Fruit fly (Drosophila melanogaster): ENCODE data around the gene CG45603.

The CG45603 gene

dm6 chrX:12248836-12249235 is 25.6 kb upstream of the CG45603 start (continued):
- TF ChIP-seq CG11247 (GFP tag; IDR thresholded peaks at IDR 0.05): no peak
- TF ChIP-seq lab (GFP tag; optimal IDR thresholded peaks at IDR 0.05): peak; percentile 42
- TF ChIP-seq Ets65A (GFP tag): no peak
- peak; percentile 24 for TF ChIP-seq Fer1 (GFP tag; optimal IDR thresholded peaks at IDR 0.05)
- TF ChIP-seq CG7271 (tag; optimal IDR thresholded peaks at IDR 0.05): no peak
- peak in 1 of 2 experiments; percentile 48 for TF ChIP-seq chif (GFP tag; optimal IDR thresholded peaks at IDR 0.05)
- TF ChIP-seq phol (tag; optimal IDR thresholded peaks at IDR 0.05): peak; percentile 55
- TF ChIP-seq Hmr (GFP tag; optimal IDR thresholded peaks at IDR 0.05): peak; percentile 14
- TF ChIP-seq CG8281 (tag; optimal IDR thresholded peaks at IDR 0.05): no peak
- TF ChIP-seq pfk (GFP tag; optimal IDR thresholded peaks at IDR 0.05): no peak
- TF ChIP-seq Med (GFP tag): peak; percentile 70
- no peak for TF ChIP-seq CG8290 (GFP tag; optimal IDR thresholded peaks at IDR 0.05)
- TF ChIP-seq CG8290 (tag; optimal IDR thresholded peaks at IDR 0.05): peak in 1 of 2 experiments; percentile 56
- TF ChIP-seq CG4424 (GFP tag; optimal IDR thresholded peaks at IDR 0.05): peak; percentile 37
- TF ChIP-seq BtbVII (GFP tag; optimal IDR thresholded peaks at IDR 0.05): no peak
- TF ChIP-seq tll (GFP tag; optimal IDR thresholded peaks at IDR 0.05): no peak
- peak; percentile 69 for TF ChIP-seq gem (tag; optimal IDR thresholded peaks at IDR 0.05)
- TF ChIP-seq CG16813 (GFP tag; IDR thresholded peaks at IDR 0.05; ENCODE audit: partially characterized antibody): peak; percentile 46; the same call in 2 of the 3 replicates
- peak; percentile 37 for TF ChIP-seq Hsf (GFP tag; optimal IDR thresholded peaks at IDR 0.05)
- no peak for TF ChIP-seq Atf3 (GFP tag; optimal IDR thresholded peaks at IDR 0.05)
- no peak for TF ChIP-seq CrebB (tag; optimal IDR thresholded peaks at IDR 0.05)
- no peak for TF ChIP-seq CG12744 (GFP tag; optimal IDR thresholded peaks at IDR 0.05)
- peak; percentile 53 for TF ChIP-seq unpg (GFP tag; optimal IDR thresholded peaks at IDR 0.05)
- TF ChIP-seq CG32772 (GFP tag; IDR thresholded peaks at IDR 0.05): no peak
- peak; percentile 66 for TF ChIP-seq Xrp1 (GFP tag; IDR thresholded peaks at IDR 0.05)
- peak; percentile 16 for TF ChIP-seq CG12071 (GFP tag; optimal IDR thresholded peaks at IDR 0.05)
- TF ChIP-seq trem (tag; optimal IDR thresholded peaks at IDR 0.05): no peak
- no peak for TF ChIP-seq NC2α (GFP tag; optimal IDR thresholded peaks at IDR 0.05)
- TF ChIP-seq HLH54F (GFP tag; optimal IDR thresholded peaks at IDR 0.05): no peak
- TF ChIP-seq CG15514 (GFP tag; optimal IDR thresholded peaks at IDR 0.05): peak; percentile 10
- peak; percentile 52 for TF ChIP-seq fd96Cb (tag; optimal IDR thresholded peaks at IDR 0.05)
- TF ChIP-seq PHDP (tag; optimal IDR thresholded peaks at IDR 0.05): peak; percentile 13
- peak; percentile 34 for TF ChIP-seq CG6813 (GFP tag; optimal IDR thresholded peaks at IDR 0.05)
- peak; percentile 31 for TF ChIP-seq CG17359 (tag; optimal IDR thresholded peaks at IDR 0.05)
- peak; percentile 17 for TF ChIP-seq CG13775 (GFP tag; optimal IDR thresholded peaks at IDR 0.05)
- peak; percentile 11 for TF ChIP-seq Deaf1 (tag; optimal IDR thresholded peaks at IDR 0.05)
- TF ChIP-seq CG10431 (GFP tag; optimal IDR thresholded peaks at IDR 0.05): no peak
- TF ChIP-seq crc (GFP tag; optimal IDR thresholded peaks at IDR 0.05): no peak
- peak; percentile 21 for TF ChIP-seq CG10209 (GFP tag; optimal IDR thresholded peaks at IDR 0.05)
- no peak for TF ChIP-seq CG31224 (GFP tag; IDR thresholded peaks at IDR 0.05)
- peak; percentile 49 for TF ChIP-seq CG8924 (tag; optimal IDR thresholded peaks at IDR 0.05)
- no peak for TF ChIP-seq CG18476 (GFP tag; optimal IDR thresholded peaks at IDR 0.05)
- TF ChIP-seq dan (GFP tag; IDR thresholded peaks at IDR 0.05): no peak
- no peak for TF ChIP-seq toy (GFP tag; IDR thresholded peaks at IDR 0.05)
- TF ChIP-seq Myb (GFP tag; optimal IDR thresholded peaks at IDR 0.05): no peak
- TF ChIP-seq h (optimal IDR thresholded peaks at IDR 0.05): no peak
- peak; percentile 39 for TF ChIP-seq CG30403 (GFP tag; optimal IDR thresholded peaks at IDR 0.05)
- TF ChIP-seq bowl (GFP tag; IDR thresholded peaks at IDR 0.05): no peak
- peak; percentile 47; the same call in 1 of the 2 replicates for TF ChIP-seq vvl (GFP tag; IDR thresholded peaks at IDR 0.05)
- TF ChIP-seq CG2889 (GFP tag; IDR thresholded peaks at IDR 0.05): no peak
- no peak for TF ChIP-seq CG5953 (GFP tag; IDR thresholded peaks at IDR 0.05)
- TF ChIP-seq CG1647 (GFP tag; optimal IDR thresholded peaks at IDR 0.05): no peak
